In genomic region chrIV:10331882-10332281, ce11 we compare ENCODE assay signal across 5 worm cellular contexts.
TF ChIP-seq lines count a peak whose summit lies in the region.

No protein-coding gene starts in this region.

TF ChIP-seq in whole organism, L1 larva, 84 proteins besides CTCF, POLR2A, EP300 and RAD21 (continues in another document):
- TF ChIP-seq aly-2 (tag; optimal IDR thresholded peaks at IDR 0.05; lab: Kevin White, UChicago) (no peak), mdl-1 (tag; optimal IDR thresholded peaks at IDR 0.05; lab: Kevin White, UChicago) (peak in 1 of 2 experiments; percentile 17), F16B12.6 (tag; optimal IDR thresholded peaks at IDR 0.05; lab: Kevin White, UChicago) (no peak), nhr-76 (tag; optimal IDR thresholded peaks at IDR 0.05; lab: Kevin White, UChicago) (no peak), fkh-4 (tag; optimal IDR thresholded peaks at IDR 0.05; lab: Kevin White, UChicago; ENCODE audit: borderline replicate concordance) (no peak), egl-13 (tag; optimal IDR thresholded peaks at IDR 0.05; lab: Kevin White, UChicago) (no peak), fkh-8 (tag; optimal IDR thresholded peaks at IDR 0.05; lab: Kevin White, UChicago) (peak; percentile 32), nhr-77 (tag; optimal IDR thresholded peaks at IDR 0.05; lab: Kevin White, UChicago) (peak; percentile 29), tlp-1 (tag; optimal IDR thresholded peaks at IDR 0.05; lab: Kevin White, UChicago) (no peak), lsy-2 (tag; optimal IDR thresholded peaks at IDR 0.05; lab: Kevin White, UChicago) (no peak), irx-1 (tag; optimal IDR thresholded peaks at IDR 0.05; lab: Kevin White, UChicago) (no peak), ceh-90 (tag; optimal IDR thresholded peaks at IDR 0.05; lab: Kevin White, UChicago) (no peak), elt-2 (tag; optimal IDR thresholded peaks at IDR 0.05; lab: Kevin White, UChicago) (peak; percentile 71), lin-14 (GFP tag; optimal IDR thresholded peaks at IDR 0.05; lab: Kevin White, UChicago) (peak; percentile 45), efl-1 (optimal IDR thresholded peaks at IDR 0.05; lab: Kevin White, UChicago) (no peak), efl-1 (GFP tag; optimal IDR thresholded peaks at IDR 0.05 in 1 of 2; lab: Kevin White, UChicago) (peak in 1 of 2 experiments; percentile 22), hpl-2 (GFP tag; optimal IDR thresholded peaks at IDR 0.05; lab: Kevin White, UChicago) (no peak), efl-3 (GFP tag; optimal IDR thresholded peaks at IDR 0.05; lab: Kevin White, UChicago) (no peak)

TF ChIP-seq in whole organism, L2 larva, 48 proteins besides CTCF, POLR2A, EP300 and RAD21:
- TF ChIP-seq fos-1 (tag; optimal IDR thresholded peaks at IDR 0.05; lab: Kevin White, UChicago) (peak; percentile 93), elt-1 (tag; optimal IDR thresholded peaks at IDR 0.05; lab: Kevin White, UChicago) (no peak), nhr-21 (tag; optimal IDR thresholded peaks at IDR 0.05; lab: Kevin White, UChicago) (no peak), egl-27 (tag; optimal IDR thresholded peaks at IDR 0.05; lab: Kevin White, UChicago) (no peak), crh-2 (tag; optimal IDR thresholded peaks at IDR 0.05; lab: Kevin White, UChicago) (peak; percentile 70), ztf-4 (tag; optimal IDR thresholded peaks at IDR 0.05; lab: Kevin White, UChicago) (no peak), unc-55 (GFP tag; optimal IDR thresholded peaks at IDR 0.05; lab: Kevin White, UChicago) (peak; percentile 45), gmeb-1 (tag; optimal IDR thresholded peaks at IDR 0.05; lab: Kevin White, UChicago) (peak; percentile 32), nhr-237 (tag; optimal IDR thresholded peaks at IDR 0.05; lab: Kevin White, UChicago) (no peak), mab-5 (tag; optimal IDR thresholded peaks at IDR 0.05; lab: Kevin White, UChicago) (no peak), ceh-16 (tag; optimal IDR thresholded peaks at IDR 0.05; lab: Kevin White, UChicago) (no peak), sma-9 (GFP tag; optimal IDR thresholded peaks at IDR 0.05; lab: Kevin White, UChicago) (peak; percentile 22), sma-9 (tag; optimal IDR thresholded peaks at IDR 0.05; lab: Kevin White, UChicago) (no peak), nhr-129 (tag; optimal IDR thresholded peaks at IDR 0.05; lab: Kevin White, UChicago) (peak; percentile 36)
TF ChIP-seq in whole organism, L2 larva: peak in this region for 6.

TF ChIP-seq in whole organism, L3 larva, 47 proteins besides CTCF, POLR2A, EP300 and RAD21 (continues in another document):
- TF ChIP-seq fkh-2 (tag; optimal IDR thresholded peaks at IDR 0.05; lab: Kevin White, UChicago): no peak
- TF ChIP-seq nhr-77 (tag; optimal IDR thresholded peaks at IDR 0.05; lab: Kevin White, UChicago): no peak
- peak; percentile 19 for TF ChIP-seq pha-4 (tag; optimal IDR thresholded peaks at IDR 0.05; lab: Kevin White, UChicago)
- no peak for TF ChIP-seq fkh-10 (GFP tag; optimal IDR thresholded peaks at IDR 0.05; lab: Kevin White, UChicago)
- no peak for TF ChIP-seq elt-1 (tag; optimal IDR thresholded peaks at IDR 0.05; lab: Kevin White, UChicago)
- TF ChIP-seq nhr-11 (tag; optimal IDR thresholded peaks at IDR 0.05; lab: Kevin White, UChicago): no peak
- no peak for TF ChIP-seq ceh-82 (tag; optimal IDR thresholded peaks at IDR 0.05; lab: Kevin White, UChicago)
- TF ChIP-seq nhr-28 (tag; optimal IDR thresholded peaks at IDR 0.05; lab: Kevin White, UChicago): no peak
- TF ChIP-seq mdl-1 (tag; optimal IDR thresholded peaks at IDR 0.05; lab: Kevin White, UChicago): no peak
- TF ChIP-seq egl-27 (tag; optimal IDR thresholded peaks at IDR 0.05; lab: Kevin White, UChicago): no peak
- TF ChIP-seq elt-3 (tag; optimal IDR thresholded peaks at IDR 0.05; lab: Kevin White, UChicago): no peak
- TF ChIP-seq nfya-1 (tag; optimal IDR thresholded peaks at IDR 0.05; lab: Kevin White, UChicago; ENCODE audit: insufficient read depth): no peak
- TF ChIP-seq eor-1 (tag; optimal IDR thresholded peaks at IDR 0.05; lab: Kevin White, UChicago): no peak
- no peak for TF ChIP-seq nhr-12 (tag; optimal IDR thresholded peaks at IDR 0.05; lab: Kevin White, UChicago)
- peak; percentile 7 for TF ChIP-seq egl-5 (tag; optimal IDR thresholded peaks at IDR 0.05; lab: Kevin White, UChicago)
- no peak for TF ChIP-seq lin-15B (tag; optimal IDR thresholded peaks at IDR 0.05; lab: Kevin White, UChicago)
- TF ChIP-seq tbx-2 (tag; optimal IDR thresholded peaks at IDR 0.05; lab: Kevin White, UChicago): no peak
- peak; percentile 83 for TF ChIP-seq elt-2 (tag; optimal IDR thresholded peaks at IDR 0.05; lab: Kevin White, UChicago)
- no peak for TF ChIP-seq ceh-28 (tag; optimal IDR thresholded peaks at IDR 0.05; lab: Kevin White, UChicago)
- peak; percentile 31 for TF ChIP-seq jun-1 (tag; optimal IDR thresholded peaks at IDR 0.05; lab: Kevin White, UChicago)
- peak; percentile 84 for TF ChIP-seq pqm-1 (tag; optimal IDR thresholded peaks at IDR 0.05; lab: Kevin White, UChicago)
- no peak for TF ChIP-seq nhr-76 (tag; optimal IDR thresholded peaks at IDR 0.05; lab: Kevin White, UChicago)
- TF ChIP-seq mml-1 (tag; optimal IDR thresholded peaks at IDR 0.05; lab: Kevin White, UChicago): no peak

TF ChIP-seq in whole organism, L4 larva, 104 proteins besides CTCF, POLR2A, EP300 and RAD21 (continues in another document):
- peak; percentile 78 for TF ChIP-seq nhr-77 (tag; optimal IDR thresholded peaks at IDR 0.05; lab: Kevin White, UChicago)
- TF ChIP-seq lin-1 (GFP tag; IDR thresholded peaks at IDR 0.05; lab: Robert Waterston, UW): peak; percentile 72; the same call in 1 of the 2 replicates
- TF ChIP-seq daf-8 (GFP tag; IDR thresholded peaks at IDR 0.05; lab: Robert Waterston, UW): no peak
- no peak for TF ChIP-seq Y5F2A.4 (GFP tag; optimal IDR thresholded peaks at IDR 0.05; lab: Kevin White, UChicago)
- no peak for TF ChIP-seq zfp-2 (tag; optimal IDR thresholded peaks at IDR 0.05; lab: Kevin White, UChicago)
- no peak for TF ChIP-seq hmg-1.1 (GFP tag; IDR thresholded peaks at IDR 0.05; lab: Robert Waterston, UW)
- no peak for TF ChIP-seq nhr-102 (tag; optimal IDR thresholded peaks at IDR 0.05; lab: Kevin White, UChicago)
- TF ChIP-seq aha-1 (tag; lab: Kevin White, UChicago): no peak
- TF ChIP-seq dmd-6 (GFP tag; IDR thresholded peaks at IDR 0.05; lab: Robert Waterston, UW): peak; percentile 75
- TF ChIP-seq nhr-10 (tag; optimal IDR thresholded peaks at IDR 0.05; lab: Kevin White, UChicago): no peak
- TF ChIP-seq F49E8.2 (tag; optimal IDR thresholded peaks at IDR 0.05; lab: Kevin White, UChicago; ENCODE audit: borderline replicate concordance): no peak
- TF ChIP-seq mes-2 (tag; optimal IDR thresholded peaks at IDR 0.05; lab: Kevin White, UChicago; ENCODE audit: poor library complexity, severe bottlenecking): peak; percentile 16
- TF ChIP-seq mxl-2 (GFP tag; conservative IDR thresholded peaks at IDR 0.05; lab: Robert Waterston, UW): no peak
- TF ChIP-seq pha-4 (GFP tag; IDR thresholded peaks at IDR 0.05; lab: Robert Waterston, UW): 0 out of 2 replicates have a peak, but pooled peaks have one; percentile 9
- TF ChIP-seq pha-4 (tag; optimal IDR thresholded peaks at IDR 0.05; lab: Kevin White, UChicago): no peak
- TF ChIP-seq ceh-20 (GFP tag; IDR thresholded peaks at IDR 0.05; lab: Robert Waterston, UW): peak; percentile 21; the same call in 1 of the 2 replicates
- peak; percentile 26 for TF ChIP-seq hlh-30 (tag; optimal IDR thresholded peaks at IDR 0.05; lab: Kevin White, UChicago; ENCODE audit: insufficient read depth)
- TF ChIP-seq mxl-3 (GFP tag; optimal IDR thresholded peaks at IDR 0.05; lab: Kevin White, UChicago): peak; percentile 18
- TF ChIP-seq dve-1 (tag; optimal IDR thresholded peaks at IDR 0.05; lab: Kevin White, UChicago; ENCODE audit: insufficient read depth): peak; percentile 70
- peak; percentile 81 for TF ChIP-seq php-3 (GFP tag; IDR thresholded peaks at IDR 0.05; lab: Robert Waterston, UW)
- TF ChIP-seq lin-29 (GFP tag; IDR thresholded peaks at IDR 0.05; lab: Robert Waterston, UW): no peak
- peak in 1 of 2 experiments; percentile 23 for TF ChIP-seq lsy-2 (tag; optimal IDR thresholded peaks at IDR 0.05; lab: Kevin White, UChicago)

TF ChIP-seq in whole organism, young adult, 124 proteins besides CTCF, POLR2A, EP300 and RAD21 (continues in another document):
- TF ChIP-seq sptf-2 (GFP tag; optimal IDR thresholded peaks at IDR 0.05; lab: Kevin White, UChicago) (no peak), attf-5 (GFP tag; optimal IDR thresholded peaks at IDR 0.05; lab: Kevin White, UChicago) (peak; percentile 21), ztf-3 (GFP tag; optimal IDR thresholded peaks at IDR 0.05; lab: Kevin White, UChicago) (no peak), atf-7 (tag; optimal IDR thresholded peaks at IDR 0.05; lab: Kevin White, UChicago) (peak; percentile 52), ama-1 (optimal IDR thresholded peaks at IDR 0.05; lab: Kevin White, UChicago) (no peak), ama-1 (GFP tag; optimal IDR thresholded peaks at IDR 0.05; lab: Kevin White, UChicago) (no peak), mes-4 (tag; optimal IDR thresholded peaks at IDR 0.05; lab: Kevin White, UChicago) (no peak), snpc-1.1 (tag; optimal IDR thresholded peaks at IDR 0.05; lab: Kevin White, UChicago; ENCODE audit: insufficient read depth) (no peak), T07F8.4 (tag; optimal IDR thresholded peaks at IDR 0.05; lab: Kevin White, UChicago) (no peak), bed-2 (GFP tag; IDR thresholded peaks at IDR 0.05; lab: Robert Waterston, UW) (no peak), B0019.2 (GFP tag; conservative IDR thresholded peaks at IDR 0.05; lab: Robert Waterston, UW) (no peak), F23B12.7 (tag; optimal IDR thresholded peaks at IDR 0.05; lab: Kevin White, UChicago; ENCODE audit: insufficient read depth) (no peak), ztf-22 (GFP tag; optimal IDR thresholded peaks at IDR 0.05; lab: Kevin White, UChicago) (no peak), fkh-3 (tag; optimal IDR thresholded peaks at IDR 0.05; lab: Kevin White, UChicago) (no peak), cebp-1 (GFP tag; IDR thresholded peaks at IDR 0.05; lab: Robert Waterston, UW) (no peak), cebp-1 (tag; optimal IDR thresholded peaks at IDR 0.05; lab: Kevin White, UChicago) (peak; percentile 38), lin-40 (tag; optimal IDR thresholded peaks at IDR 0.05; lab: Kevin White, UChicago) (no peak), nhr-80 (tag; optimal IDR thresholded peaks at IDR 0.05; lab: Kevin White, UChicago) (peak; percentile 72), ztf-25 (GFP tag; IDR thresholded peaks at IDR 0.05; lab: Robert Waterston, UW) (no peak), ceh-27 (GFP tag; optimal IDR thresholded peaks at IDR 0.05; lab: Kevin White, UChicago) (no peak), unc-62 (GFP tag; optimal IDR thresholded peaks at IDR 0.05; lab: Kevin White, UChicago) (peak; percentile 50), pbrm-1 (GFP tag; IDR thresholded peaks at IDR 0.05; lab: Robert Waterston, UW) (no peak), lsy-27 (tag; optimal IDR thresholded peaks at IDR 0.05; lab: Kevin White, UChicago; ENCODE audit: borderline replicate concordance, insufficient read depth) (no peak), bed-1 (GFP tag; IDR thresholded peaks at IDR 0.05; lab: Robert Waterston, UW) (no peak), rpc-1 (optimal IDR thresholded peaks at IDR 0.05; lab: Kevin White, UChicago) (no peak), rpc-1 (tag; optimal IDR thresholded peaks at IDR 0.05; lab: Kevin White, UChicago) (no peak)
